Fruit fly (Drosophila melanogaster) whole organism, embryonic: ENCODE measurements around the gene Spn28Dc.

Source experiments
- B-H1 ChIP-seq: fragments of 200-800 bp; sonication (Bioruptor generic); IDR thresholded peaks from 3 replicates; pipeline ENCODE4 v1.3.6; 2022; ENCODE audit warnings: missing biosample characterization, missing genetic modification characterization
- CG10209 ChIP-seq: fragments of 200-800 bp; sonication (Bioruptor generic); optimal IDR thresholded peaks from 3 replicates; lab custom pipeline; 2017; ENCODE audit warnings: missing biosample characterization, mild to moderate bottlenecking, missing genetic modification characterization, missing genetic modification reagents
- CG10979 ChIP-seq: fragments of 200-800 bp; sonication (Bioruptor generic); optimal IDR thresholded peaks from 2 replicates; lab custom pipeline; 2018; ENCODE audit warnings: missing biosample characterization, mild to moderate bottlenecking, missing genetic modification characterization, moderate library complexity
- CG11085 ChIP-seq: fragments of 200-800 bp; sonication (Bioruptor generic); IDR thresholded peaks from 2 replicates; pipeline ENCODE4 v1.3.6; 2022; ENCODE audit warnings: missing biosample characterization, missing genetic modification characterization
- CG12219 ChIP-seq: fragments of 200-800 bp; sonication (Bioruptor generic); optimal IDR thresholded peaks from 3 replicates; lab custom pipeline; 2018; ENCODE audit warnings: missing biosample characterization, mild to moderate bottlenecking, missing genetic modification characterization
- CG12659 ChIP-seq: fragments of 200-800 bp; sonication (Bioruptor generic); optimal IDR thresholded peaks from 3 replicates; lab custom pipeline; 2017; ENCODE audit warnings: mild to moderate bottlenecking, missing biosample characterization, missing genetic modification reagents, missing genetic modification characterization
- CG13296 ChIP-seq: fragments of 200-800 bp; sonication (Bioruptor generic); optimal IDR thresholded peaks from 3 replicates; lab custom pipeline; 2018; ENCODE audit warnings: missing biosample characterization, mild to moderate bottlenecking, missing genetic modification characterization
- CG14441 ChIP-seq: fragments of 200-800 bp; sonication (Bioruptor generic); IDR thresholded peaks from 2 replicates; pipeline ENCODE4 v1.3.6; 2022; ENCODE audit warnings: missing biosample characterization, missing genetic modification characterization
- CG1529 ChIP-seq: fragments of 200-800 bp; sonication (Bioruptor generic); optimal IDR thresholded peaks from 3 replicates; lab custom pipeline; 2018; ENCODE audit warnings: missing biosample characterization, missing genetic modification characterization
- CG17359 ChIP-seq: fragments of 200-800 bp; sonication (Bioruptor generic); optimal IDR thresholded peaks from 3 replicates; lab custom pipeline; 2018; ENCODE audit warnings: missing biosample characterization, mild to moderate bottlenecking, missing genetic modification characterization, moderate library complexity
- CG17361 ChIP-seq: fragments of 200-800 bp; sonication (Bioruptor generic); IDR thresholded peaks from 3 replicates; pipeline ENCODE4 v1.3.6; 2022; ENCODE audit warnings: missing biosample characterization, missing genetic modification characterization
- CG17568 ChIP-seq: fragments of 200-800 bp; sonication (Bioruptor generic); optimal IDR thresholded peaks from 2 replicates; lab custom pipeline; 2018; ENCODE audit warnings: missing biosample characterization, mild to moderate bottlenecking, missing genetic modification characterization, moderate library complexity
- CG17802 ChIP-seq: fragments of 200-800 bp; sonication (Bioruptor generic); optimal IDR thresholded peaks from 2 replicates; lab custom pipeline; 2018; ENCODE audit warnings: missing biosample characterization, mild to moderate bottlenecking, missing genetic modification characterization, moderate library complexity
- CG18476 ChIP-seq: fragments of 200-800 bp; sonication (Bioruptor generic); optimal IDR thresholded peaks from 2 replicates; lab custom pipeline; 2016; ENCODE audit warnings: missing biosample characterization, mild to moderate bottlenecking, missing genetic modification characterization
- CG30020 ChIP-seq: fragments of 200-800 bp; optimal IDR thresholded peaks from 2 replicates; lab custom pipeline; 2019; ENCODE audit warnings: missing biosample characterization, mild to moderate bottlenecking, missing genetic modification characterization, moderate library complexity
- CG30403 ChIP-seq: fragments of 200-800 bp; sonication (Bioruptor generic); optimal IDR thresholded peaks from 3 replicates; lab custom pipeline; 2016; ENCODE audit warnings: missing biosample characterization, missing genetic modification characterization
- CG6175 ChIP-seq: fragments of 200-800 bp; sonication (Bioruptor generic); IDR thresholded peaks from 3 replicates; pipeline ENCODE4 v1.3.6; 2022; ENCODE audit warnings: missing biosample characterization, missing genetic modification characterization
- CG6272 ChIP-seq: fragments of 200-800 bp; sonication (Bioruptor generic); IDR thresholded peaks from 2 replicates; pipeline ENCODE4 v1.3.6; 2022; ENCODE audit warnings: missing biosample characterization, missing genetic modification characterization
- CG6689 ChIP-seq: fragments of 200-800 bp; sonication (Bioruptor generic); IDR thresholded peaks from 2 replicates; pipeline ENCODE4 v1.3.6; 2022; ENCODE audit warnings: missing biosample characterization, missing genetic modification characterization
- CG7745 ChIP-seq: fragments of 200-800 bp; sonication (Bioruptor generic); optimal IDR thresholded peaks from 2 replicates; lab custom pipeline; 2018; ENCODE audit warnings: missing biosample characterization, mild to moderate bottlenecking, missing genetic modification characterization, moderate library complexity
- CG8924 ChIP-seq: fragments of 200-800 bp; optimal IDR thresholded peaks from 3 replicates; lab custom pipeline; 2019; ENCODE audit warnings: missing biosample characterization, mild to moderate bottlenecking, missing genetic modification characterization, moderate library complexity
- CoRest ChIP-seq: fragments of 200-800 bp; sonication (Bioruptor generic); optimal IDR thresholded peaks from 3 replicates; lab custom pipeline; 2018; ENCODE audit warnings: missing biosample characterization, mild to moderate bottlenecking, missing genetic modification characterization, moderate library complexity
- D ChIP-seq, 2 experiments: fragments of 200-800 bp in 1 of 2; fragments of >200 bp in 1 of 2; sonication (Bioruptor generic) in 1 of 2; optimal IDR thresholded peaks; 2 replicates in 1 of 2; 3 replicates in 1 of 2; lab custom pipeline; 2017; ENCODE audit warnings: mild to moderate bottlenecking in 1 of 2, missing biosample characterization in 1 of 2, missing genetic modification characterization in 1 of 2, missing genetic modification reagents in 1 of 2
- Eip74EF ChIP-seq, 2 experiments: fragments of 200-800 bp in 1 of 2; fragments of >200 bp in 1 of 2; sonication (Bioruptor generic) in 1 of 2; optimal IDR thresholded peaks; 2 replicates each; lab custom pipeline; 2017 to 2019; ENCODE audit warnings: missing biosample characterization in 2 of 2, missing genetic modification characterization in 2 of 2, mild to moderate bottlenecking in 1 of 2, moderate library complexity in 1 of 2
- Hr78 ChIP-seq, 2 experiments: fragments of 200-800 bp in 1 of 2; fragments of >200 bp in 1 of 2; sonication (Bioruptor generic) in 1 of 2; optimal IDR thresholded peaks; 2 replicates each; lab custom pipeline; 2017 to 2019; ENCODE audit warnings: missing biosample characterization in 2 of 2, missing genetic modification characterization in 2 of 2, mild to moderate bottlenecking in 1 of 2, moderate library complexity in 1 of 2
- Pdp1 ChIP-seq, 2 experiments: fragments of 200-800 bp; sonication (Bioruptor generic); optimal IDR thresholded peaks; 3 replicates each; lab custom pipeline; 2016; ENCODE audit warnings: missing biosample characterization in 2 of 2, missing genetic modification characterization in 2 of 2, mild to moderate bottlenecking in 1 of 2, moderate library complexity in 1 of 2
- Ptx1 ChIP-seq: fragments of 200-800 bp; sonication (Bioruptor generic); IDR thresholded peaks from 2 replicates; pipeline ENCODE4 v1.3.6; 2022; ENCODE audit warnings: missing biosample characterization, missing genetic modification characterization
- Sox102F ChIP-seq: fragments of 200-800 bp; sonication (Bioruptor generic); optimal IDR thresholded peaks from 2 replicates; lab custom pipeline; 2018; ENCODE audit warnings: missing biosample characterization, mild to moderate bottlenecking, missing genetic modification characterization, moderate library complexity
- Vsx1 ChIP-seq: fragments of 200-800 bp; sonication (Bioruptor generic); optimal IDR thresholded peaks from 2 replicates; lab custom pipeline; 2017; ENCODE audit warnings: missing biosample characterization, mild to moderate bottlenecking, missing genetic modification characterization, missing genetic modification reagents
- Xrp1 ChIP-seq: fragments of 200-800 bp; sonication (Bioruptor generic); IDR thresholded peaks from 2 replicates; pipeline ENCODE4 v1.3.6; 2022; ENCODE audit warnings: missing biosample characterization, missing genetic modification characterization
- bcd ChIP-seq: fragments of 200-800 bp; sonication (Bioruptor generic); optimal IDR thresholded peaks from 2 replicates; lab custom pipeline; 2017; ENCODE audit warnings: missing biosample characterization, mild to moderate bottlenecking, missing genetic modification characterization
- cg ChIP-seq: fragments of 200-800 bp; sonication (Bioruptor generic); optimal IDR thresholded peaks from 3 replicates; lab custom pipeline; 2019; ENCODE audit warnings: missing biosample characterization, mild to moderate bottlenecking, missing genetic modification characterization, moderate library complexity
- crol ChIP-seq: fragments of 200-800 bp; sonication (Bioruptor generic); IDR thresholded peaks from 2 replicates; pipeline ENCODE4 v1.3.6; 2022; ENCODE audit warnings: missing biosample characterization, missing genetic modification characterization
- disco-r ChIP-seq: fragments of 200-800 bp; sonication (Bioruptor generic); optimal IDR thresholded peaks from 2 replicates; lab custom pipeline; 2016; ENCODE audit warnings: missing biosample characterization, missing genetic modification characterization
- gem ChIP-seq: fragments of 200-800 bp; sonication (Bioruptor generic); optimal IDR thresholded peaks from 2 replicates; lab custom pipeline; 2019; ENCODE audit warnings: missing biosample characterization, mild to moderate bottlenecking, missing genetic modification characterization, moderate library complexity
- gsb-n ChIP-seq: fragments of 200-800 bp; sonication (Bioruptor generic); optimal IDR thresholded peaks from 3 replicates; lab custom pipeline; 2018; ENCODE audit warnings: missing biosample characterization, mild to moderate bottlenecking, missing genetic modification characterization
- hkb ChIP-seq, 2 experiments: fragments of 200-800 bp in 1 of 2; fragments of >200 bp in 1 of 2; sonication (Bioruptor generic) in 1 of 2; IDR thresholded peaks in 1 of 2; optimal IDR thresholded peaks in 1 of 2; 2 replicates each; pipeline versions ENCODE4 v1.3.6 to Lab custom; 2017 to 2022; ENCODE audit warnings: missing biosample characterization in 1 of 2, missing genetic modification characterization in 1 of 2
- ind ChIP-seq: fragments of 200-800 bp; sonication (Bioruptor generic); optimal IDR thresholded peaks from 3 replicates; lab custom pipeline; 2016; ENCODE audit warnings: missing biosample characterization, missing genetic modification characterization
- lola ChIP-seq, 3 experiments: fragments of >200 bp in 2 of 3; fragments of 200-800 bp in 1 of 3; sonication (Bioruptor generic) in 1 of 3; optimal IDR thresholded peaks; 2 replicates each; lab custom pipeline; 2017 to 2019; ENCODE audit warnings: missing biosample characterization in 3 of 3, missing genetic modification characterization in 3 of 3, mild to moderate bottlenecking in 1 of 3, moderate library complexity in 1 of 3
- nau ChIP-seq: fragments of 200-800 bp; sonication (Bioruptor generic); optimal IDR thresholded peaks from 3 replicates; lab custom pipeline; 2017; ENCODE audit warnings: missing biosample characterization, mild to moderate bottlenecking, missing genetic modification characterization, missing genetic modification reagents
- otp ChIP-seq: fragments of 200-800 bp; sonication (Bioruptor generic); IDR thresholded peaks from 3 replicates; pipeline ENCODE4, ENCODE4 v1.3.6; 2022; ENCODE audit warnings: missing biosample characterization, missing genetic modification characterization
- phol ChIP-seq: fragments of 200-800 bp; sonication (Bioruptor generic); optimal IDR thresholded peaks from 3 replicates; lab custom pipeline; 2018; ENCODE audit warnings: missing biosample characterization, mild to moderate bottlenecking, missing genetic modification characterization, moderate library complexity
- sens ChIP-seq: fragments of 200-800 bp; sonication (Bioruptor generic); peaks from one replicate; lab custom pipeline; 2016; ENCODE audit warnings: missing biosample characterization, missing genetic modification characterization
- seq ChIP-seq: fragments of 200-800 bp; sonication (Bioruptor generic); IDR thresholded peaks from 2 replicates; pipeline ENCODE4 v1.3.6; 2022; ENCODE audit warnings: missing biosample characterization, missing genetic modification characterization
- stwl ChIP-seq: fragments of 200-800 bp; sonication (Bioruptor generic); optimal IDR thresholded peaks from 3 replicates; lab custom pipeline; 2018; ENCODE audit warnings: missing biosample characterization, mild to moderate bottlenecking, missing genetic modification characterization, moderate library complexity
- zen ChIP-seq: fragments of 200-800 bp; sonication (Bioruptor generic); optimal IDR thresholded peaks from 3 replicates; lab custom pipeline; 2018; ENCODE audit warnings: missing biosample characterization, mild to moderate bottlenecking, missing genetic modification characterization, moderate library complexity
- zfh1 ChIP-seq: fragments of 200-800 bp; sonication (Bioruptor generic); IDR thresholded peaks from 3 replicates; pipeline ENCODE4 v1.3.6; 2022; ENCODE audit warnings: missing biosample characterization, missing genetic modification characterization

Gene Spn28Dc

DNA sequence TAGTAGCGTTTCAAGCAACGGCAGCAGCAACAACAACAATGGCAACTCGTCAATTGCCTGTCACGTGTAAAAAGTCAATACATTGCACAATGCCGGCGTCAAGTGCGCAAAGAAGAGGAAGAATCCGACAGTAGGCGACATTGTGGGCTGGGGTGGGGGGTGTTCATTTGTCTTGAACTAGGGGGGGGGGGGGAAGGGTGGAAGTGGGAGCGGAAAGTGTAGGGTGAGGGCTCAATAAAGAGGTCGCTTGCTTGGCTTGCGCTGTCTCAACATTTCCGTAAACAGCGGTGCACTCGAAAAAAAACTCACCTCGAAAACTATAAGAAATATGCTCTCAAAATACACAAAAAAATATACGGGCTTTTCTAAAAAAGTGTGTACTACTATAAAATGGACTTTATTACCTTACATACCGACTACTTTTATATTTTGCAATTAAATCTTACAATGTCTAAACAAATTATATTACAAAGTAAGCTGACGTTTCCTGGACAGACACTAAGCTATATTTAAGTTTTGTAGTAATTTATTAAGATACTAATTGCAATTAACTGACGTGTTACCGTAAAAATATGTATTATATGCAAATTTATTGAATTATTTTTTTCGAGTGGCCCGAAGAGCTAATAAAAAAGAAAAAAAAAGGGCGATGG lies 41.1 kb downstream of the Spn28Dc start (continued):
- TF ChIP-seq Pdp1 (GFP tag; optimal IDR thresholded peaks at IDR 0.05; lab: Kevin White, UChicago) (peak in 1 of 2 experiments; percentile 7), otp (GFP tag; lab: Robert Waterston, UW) (no peak), lola (GFP tag; optimal IDR thresholded peaks at IDR 0.05; lab: Kevin White, UChicago) (peak in 1 of 3 experiments; percentile 22), CG12659 (GFP tag; lab: Kevin White, UChicago) (peak; percentile 3), CG18476 (GFP tag; lab: Kevin White, UChicago) (peak; percentile 5), Eip74EF (GFP tag; optimal IDR thresholded peaks at IDR 0.05; lab: Kevin White, UChicago) (peak in 1 of 2 experiments; percentile 67), CG30020 (tag; lab: Kevin White, UChicago) (no peak), CG17361 (GFP tag; lab: Robert Waterston, UW) (peak; percentile 76; the same call in 2 of the 3 replicates), bcd (peak; percentile 31), sens (GFP tag; lab: Kevin White, UChicago) (peak; percentile 84), ind (no peak), cg (GFP tag; lab: Kevin White, UChicago) (no peak), CG7745 (tag; lab: Kevin White, UChicago) (no peak), gsb-n (tag; lab: Kevin White, UChicago) (peak; percentile 32), Vsx1 (GFP tag; lab: Kevin White, UChicago) (peak; percentile 7), zen (tag; lab: Kevin White, UChicago) (no peak), CG17802 (no peak), B-H1 (peak; percentile 14; the same call in 1 of the 3 replicates), Sox102F (GFP tag; lab: Kevin White, UChicago) (peak; percentile 65), phol (tag; lab: Kevin White, UChicago) (peak; percentile 72), CG17568 (no peak), zfh1 (GFP tag; lab: Robert Waterston, UW) (no peak), stwl (no peak), CG14441 (GFP tag; lab: Robert Waterston, UW) (no peak), CG1529 (no peak), CG10979 (tag; lab: Kevin White, UChicago) (peak; percentile 39), disco-r (no peak), CG8924 (tag; lab: Kevin White, UChicago) (peak; percentile 5), Ptx1 (GFP tag; lab: Robert Waterston, UW) (no peak), CG12219 (no peak), D (optimal IDR thresholded peaks at IDR 0.05; lab: Kevin White, UChicago) (no peak), D (GFP tag; optimal IDR thresholded peaks at IDR 0.05; lab: Kevin White, UChicago) (peak; percentile 33), Xrp1 (GFP tag; lab: Robert Waterston, UW) (peak; percentile 30; the same call in 1 of the 2 replicates), CoRest (peak; percentile 44), CG11085 (GFP tag; lab: Robert Waterston, UW) (no peak), CG6689 (GFP tag; lab: Robert Waterston, UW) (peak; percentile 43; the same call in 1 of the 2 replicates), Hr78 (GFP tag; optimal IDR thresholded peaks at IDR 0.05; lab: Kevin White, UChicago) (peak in 1 of 2 experiments; percentile 54), CG6272 (GFP tag; lab: Robert Waterston, UW) (no peak), CG10209 (GFP tag; lab: Kevin White, UChicago) (peak; percentile 32), crol (GFP tag; lab: Robert Waterston, UW) (peak; percentile 85), CG13296 (no peak), CG6175 (GFP tag; lab: Robert Waterston, UW) (0 out of 3 replicates have a peak, but pooled peaks have one; percentile 23), hkb (optimal IDR thresholded peaks at IDR 0.05; lab: Kevin White, UChicago) (no peak), hkb (GFP tag; IDR thresholded peaks at IDR 0.05; lab: Robert Waterston, UW) (0 out of 2 replicates have a peak, but pooled peaks have one; percentile 19), nau (GFP tag; lab: Kevin White, UChicago) (peak; percentile 24), CG17359 (tag; lab: Kevin White, UChicago) (peak; percentile 44), gem (tag; lab: Kevin White, UChicago) (peak; percentile 66), CG30403 (peak; percentile 24), seq (GFP tag; lab: Robert Waterston, UW) (peak; percentile 18; the same call in 1 of the 2 replicates)
